Fruit fly (Drosophila melanogaster) whole organism, prepupa: Measurements from ENCODE around the gene CG43707.
A peak's percentile ranks its signal among the peaks of the same experiment; 100 is the strongest.

ENCODE experiments used
- CG10631 ChIP-seq: fragments of 200-800 bp; sonication (Bioruptor generic); optimal IDR thresholded peaks from 2 replicates; lab custom pipeline; 2016; ENCODE audit warnings: missing biosample characterization, missing genetic modification characterization
- CG11762 ChIP-seq: fragments of 200-800 bp; sonication (Bioruptor generic); optimal IDR thresholded peaks from 3 replicates; lab custom pipeline; 2016; ENCODE audit warnings: missing biosample characterization, missing genetic modification characterization; ENCODE audit not compliant: insufficient read depth
- CG15336 ChIP-seq: fragments of 200-800 bp; sonication (Bioruptor generic); IDR thresholded peaks from 2 replicates; pipeline ENCODE4 v1.3.6; 2022; ENCODE audit warnings: missing biosample characterization, missing genetic modification characterization
- CG16779 ChIP-seq: fragments of 200-800 bp; sonication (Bioruptor generic); optimal IDR thresholded peaks from 3 replicates; lab custom pipeline; 2017; ENCODE audit warnings: missing biosample characterization, mild to moderate bottlenecking, missing genetic modification characterization
- Ets21C ChIP-seq: fragments of 200-800 bp; sonication (Bioruptor generic); optimal IDR thresholded peaks from 3 replicates; lab custom pipeline; 2016; ENCODE audit warnings: missing biosample characterization, missing genetic modification characterization
- Lpt ChIP-seq: fragments of 200-800 bp; sonication (Bioruptor generic); optimal IDR thresholded peaks from 3 replicates; lab custom pipeline; 2016; ENCODE audit warnings: missing biosample characterization, missing genetic modification characterization
- Met ChIP-seq: fragments of 200-800 bp; sonication (Bioruptor generic); optimal IDR thresholded peaks from 3 replicates; lab custom pipeline; 2016; ENCODE audit warnings: missing biosample characterization, missing genetic modification characterization
- Sox102F ChIP-seq: fragments of 200-800 bp; sonication (Bioruptor generic); optimal IDR thresholded peaks from 2 replicates; lab custom pipeline; 2016; ENCODE audit warnings: missing biosample characterization, mild to moderate bottlenecking, missing genetic modification characterization
- fkh ChIP-seq: fragments of 200-800 bp; sonication (Bioruptor generic); optimal IDR thresholded peaks from 3 replicates; lab custom pipeline; 2017; ENCODE audit warnings: missing biosample characterization, mild to moderate bottlenecking, missing genetic modification characterization, moderate library complexity
- salr ChIP-seq, 2 experiments: fragments of 200-800 bp; sonication (Bioruptor generic); optimal IDR thresholded peaks; 3 replicates each; lab custom pipeline; 2016 to 2018; ENCODE audit warnings: missing biosample characterization in 2 of 2, missing genetic modification characterization in 2 of 2, mild to moderate bottlenecking in 1 of 2
- svp ChIP-seq: fragments of 200-800 bp; sonication (Bioruptor generic); peaks from one replicate; lab custom pipeline; 2016; ENCODE audit warnings: missing biosample characterization, missing genetic modification characterization
- topi ChIP-seq: fragments of 200-800 bp; sonication (Bioruptor generic); optimal IDR thresholded peaks from 3 replicates; lab custom pipeline; 2016; ENCODE audit warnings: missing biosample characterization, missing genetic modification characterization

DNA sequence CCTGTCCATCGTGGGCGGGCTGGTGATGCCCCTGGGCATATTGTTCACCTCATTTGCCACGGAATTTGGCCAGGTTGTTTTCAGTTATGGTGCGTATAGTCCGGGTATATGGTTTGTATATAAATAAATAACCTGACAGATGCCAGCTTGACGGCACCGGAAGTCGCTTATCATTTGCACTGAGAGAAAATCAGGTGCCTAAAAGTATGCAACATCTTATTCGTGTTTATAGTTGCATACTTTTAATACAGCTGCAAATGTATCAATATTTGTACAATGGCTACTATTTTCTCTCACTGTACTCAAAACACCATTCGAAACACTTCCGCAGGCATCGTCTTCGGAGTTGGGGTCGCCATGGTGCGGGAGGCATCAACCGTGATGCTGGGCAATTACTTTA is 8.4 kb upstream of the CG43707 start:
- no peak for TF ChIP-seq Lpt (GFP tag; lab: Kevin White, UChicago)
- TF ChIP-seq Sox102F (GFP tag; lab: Kevin White, UChicago): no peak
- no peak for TF ChIP-seq Ets21C (GFP tag; lab: Kevin White, UChicago)
- no peak for TF ChIP-seq fkh (GFP tag; lab: Kevin White, UChicago)
- TF ChIP-seq CG16779 (tag; lab: Kevin White, UChicago): no peak
- TF ChIP-seq salr (GFP tag; optimal IDR thresholded peaks at IDR 0.05; lab: Kevin White, UChicago): no peak
- TF ChIP-seq topi (GFP tag; lab: Kevin White, UChicago): peak; percentile 0
- peak; percentile 32 for TF ChIP-seq svp (GFP tag; lab: Kevin White, UChicago)
- no peak for TF ChIP-seq Met (GFP tag; lab: Kevin White, UChicago)
- TF ChIP-seq CG10631: no peak
- no peak for TF ChIP-seq CG15336 (GFP tag; lab: Robert Waterston, UW)
- no peak for TF ChIP-seq CG11762 (GFP tag; lab: Kevin White, UChicago)
